Fruit fly (Drosophila melanogaster): ENCODE results near the gene Peritrophin-15b.

Peritrophin-15b gene

dm6 chr2L:8414887-8415883 lies 20.4 kb upstream of the Peritrophin-15b start, which contains the start of the genes CG13398 and Akap200 (continued):
- peak; percentile 57 for TF ChIP-seq CG9437 (GFP tag; optimal IDR thresholded peaks at IDR 0.05)
- TF ChIP-seq danr (GFP tag; IDR thresholded peaks at IDR 0.05): no peak
- TF ChIP-seq vfl (GFP tag; optimal IDR thresholded peaks at IDR 0.05): no peak
- no peak for TF ChIP-seq cg (GFP tag; optimal IDR thresholded peaks at IDR 0.05)
- peak; percentile 29 for TF ChIP-seq B-H2 (GFP tag; optimal IDR thresholded peaks at IDR 0.05)
- TF ChIP-seq ro (GFP tag; IDR thresholded peaks at IDR 0.05): no peak
- peak; percentile 43; the same call in 1 of the 3 replicates for TF ChIP-seq Opbp (GFP tag; IDR thresholded peaks at IDR 0.05; ENCODE audit: partially characterized antibody)
- TF ChIP-seq Hr3 (GFP tag; optimal IDR thresholded peaks at IDR 0.05): peak; percentile 30
- peak; percentile 20 for TF ChIP-seq CG11398 (GFP tag; optimal IDR thresholded peaks at IDR 0.05)
- TF ChIP-seq Nf-YB (GFP tag; optimal IDR thresholded peaks at IDR 0.05): no peak
- no peak for TF ChIP-seq lab (GFP tag; optimal IDR thresholded peaks at IDR 0.05)
- no peak for TF ChIP-seq CG1647 (GFP tag; optimal IDR thresholded peaks at IDR 0.05)
- no peak for TF ChIP-seq otp (GFP tag; IDR thresholded peaks at IDR 0.05)
- TF ChIP-seq CG6654 (GFP tag; optimal IDR thresholded peaks at IDR 0.05): no peak
- TF ChIP-seq Antp (GFP tag; optimal IDR thresholded peaks at IDR 0.05): no peak
- peak; percentile 17 for TF ChIP-seq az2 (GFP tag; optimal IDR thresholded peaks at IDR 0.05)
- TF ChIP-seq E2f1 (GFP tag; IDR thresholded peaks at IDR 0.05): no peak
- TF ChIP-seq CG9797 (GFP tag; optimal IDR thresholded peaks at IDR 0.05): peak; percentile 64
- TF ChIP-seq CG18599 (GFP tag; optimal IDR thresholded peaks at IDR 0.05): no peak
- no peak for TF ChIP-seq shn (GFP tag; optimal IDR thresholded peaks at IDR 0.05)
- peak; percentile 31 for TF ChIP-seq CG30020 (tag; optimal IDR thresholded peaks at IDR 0.05)
- no peak for TF ChIP-seq gcm (GFP tag; optimal IDR thresholded peaks at IDR 0.05)
- TF ChIP-seq grau (tag; optimal IDR thresholded peaks at IDR 0.05): peak; percentile 30
- no peak for TF ChIP-seq Hey (tag; optimal IDR thresholded peaks at IDR 0.05)
- TF ChIP-seq Ets65A (GFP tag): no peak
- peak; percentile 98 for TF ChIP-seq trem (tag; optimal IDR thresholded peaks at IDR 0.05)
- TF ChIP-seq CG15073 (GFP tag; optimal IDR thresholded peaks at IDR 0.05): no peak
- TF ChIP-seq sr (GFP tag; IDR thresholded peaks at IDR 0.05): no peak
- TF ChIP-seq CG17361 (GFP tag; IDR thresholded peaks at IDR 0.05): peak; percentile 76
- TF ChIP-seq CG2889 (GFP tag; IDR thresholded peaks at IDR 0.05): no peak
- TF ChIP-seq Nf-YA (GFP tag; IDR thresholded peaks at IDR 0.05): no peak
- peak; percentile 90 for TF ChIP-seq Sry-β (GFP tag; optimal IDR thresholded peaks at IDR 0.05)
- TF ChIP-seq NFAT (GFP tag; IDR thresholded peaks at IDR 0.05): no peak
- no peak for TF ChIP-seq Aef1 (GFP tag; IDR thresholded peaks at IDR 0.05)
- TF ChIP-seq CG17912 (GFP tag; optimal IDR thresholded peaks at IDR 0.05): peak; percentile 24
- no peak for TF ChIP-seq CG1832 (GFP tag; optimal IDR thresholded peaks at IDR 0.05)
- TF ChIP-seq CG3163 (GFP tag; optimal IDR thresholded peaks at IDR 0.05): no peak
- TF ChIP-seq luna (GFP tag; optimal IDR thresholded peaks at IDR 0.05): no peak
- peak; percentile 41 for TF ChIP-seq D19A (tag; optimal IDR thresholded peaks at IDR 0.05)
- TF ChIP-seq CG10147 (GFP tag; optimal IDR thresholded peaks at IDR 0.05): no peak
- TF ChIP-seq jumu (GFP tag; optimal IDR thresholded peaks at IDR 0.05): no peak
- 0 out of 2 replicates have a peak, but pooled peaks have one; percentile 15 for TF ChIP-seq CG13287 (GFP tag; IDR thresholded peaks at IDR 0.05; ENCODE audit: partially characterized antibody)
- TF ChIP-seq CG18476 (GFP tag; optimal IDR thresholded peaks at IDR 0.05): peak; percentile 44
- TF ChIP-seq CG17186 (GFP tag; optimal IDR thresholded peaks at IDR 0.05): no peak
- no peak for TF ChIP-seq Nf-YC (tag; optimal IDR thresholded peaks at IDR 0.05)
- 0 out of 2 replicates have a peak, but pooled peaks have one; percentile 32 for TF ChIP-seq Ptx1 (GFP tag; IDR thresholded peaks at IDR 0.05)
- no peak for TF ChIP-seq CG15269 (tag; optimal IDR thresholded peaks at IDR 0.05)
- no peak for TF ChIP-seq tup (GFP tag; optimal IDR thresholded peaks at IDR 0.05)
- no peak for TF ChIP-seq CG42726 (GFP tag; IDR thresholded peaks at IDR 0.05; ENCODE audit: partially characterized antibody)
